Worm (Caenorhabditis elegans) whole organism, L1 larva: ENCODE data around the gene pqn-70.
A peak's percentile ranks its signal among the peaks of the same experiment; 100 is the strongest.

Source experiments
- F16B12.6 ChIP-seq: fragments of 150-350 bp; optimal IDR thresholded peaks from 2 replicates; lab custom pipeline; 2014; ENCODE audit warnings: missing biosample characterization, missing genetic modification characterization
- aly-2 ChIP-seq: fragments of 150-350 bp; optimal IDR thresholded peaks from 2 replicates; lab custom pipeline; 2014; ENCODE audit warnings: missing biosample characterization, missing genetic modification characterization
- ama-1 ChIP-seq: fragments of 150-350 bp; optimal IDR thresholded peaks from 2 replicates; lab custom pipeline; 2014
- dsc-1 ChIP-seq: sonication (generic microtip); optimal IDR thresholded peaks from 2 replicates; lab custom pipeline; 2016; ENCODE audit warnings: mild to moderate bottlenecking, missing genetic modification characterization, missing compliant biosample characterization
- efl-1 ChIP-seq, 4 experiments: fragments of 150-350 bp; optimal IDR thresholded peaks in 3 of 4; peaks in 1 of 4; 1 replicate in 1 of 4; 2 replicates in 3 of 4; lab custom pipeline; 2014; ENCODE audit warnings: missing biosample characterization in 2 of 4, missing genetic modification characterization in 2 of 4, missing genetic modification reagents in 2 of 4
- elt-3 ChIP-seq, 6 experiments: fragments of 150-350 bp in 1 of 6; sonication (generic microtip); optimal IDR thresholded peaks; 2 replicates each; lab custom pipeline; 2017 to 2018; ENCODE audit warnings: missing biosample characterization in 6 of 6, missing genetic modification characterization in 6 of 6, inconsistent platforms in 1 of 6
- jun-1 ChIP-seq: fragments of 150-350 bp; optimal IDR thresholded peaks from 2 replicates; lab custom pipeline; 2014; ENCODE audit warnings: missing biosample characterization, missing genetic modification reagents, missing genetic modification characterization
- lin-13 ChIP-seq: fragments of 150-350 bp; optimal IDR thresholded peaks from 2 replicates; lab custom pipeline; 2014; ENCODE audit warnings: missing biosample characterization, missing genetic modification reagents, missing genetic modification characterization
- mep-1 ChIP-seq: fragments of 150-350 bp; optimal IDR thresholded peaks from 2 replicates; lab custom pipeline; 2014; ENCODE audit warnings: missing biosample characterization, missing genetic modification characterization
- nhr-237 ChIP-seq: fragments of 150-350 bp; optimal IDR thresholded peaks from 2 replicates; lab custom pipeline; 2014; ENCODE audit warnings: missing biosample characterization, missing genetic modification characterization
- nhr-77 ChIP-seq: fragments of 150-350 bp; optimal IDR thresholded peaks from 2 replicates; lab custom pipeline; 2014; ENCODE audit warnings: missing biosample characterization, missing genetic modification characterization
- unc-86 ChIP-seq: sonication (generic microtip); optimal IDR thresholded peaks from 2 replicates; lab custom pipeline; 2016; ENCODE audit warnings: missing genetic modification characterization, missing compliant biosample characterization
- zip-4 ChIP-seq: fragments of 200-800 bp; sonication (Bioruptor generic); optimal IDR thresholded peaks from 2 replicates; lab custom pipeline; 2018; ENCODE audit warnings: mild to moderate bottlenecking, missing genetic modification characterization, moderate library complexity, missing compliant biosample characterization
- ztf-4 ChIP-seq: fragments of 150-350 bp; optimal IDR thresholded peaks from 2 replicates; lab custom pipeline; 2014; ENCODE audit warnings: missing biosample characterization, missing genetic modification characterization

ce11 chrV:11209452-11210188 lies 18.9 kb downstream of the pqn-70 start:
- TF ChIP-seq lin-13 (GFP tag; lab: Kevin White, UChicago) (no peak), aly-2 (no peak), unc-86 (no peak), ama-1 (lab: Kevin White, UChicago) (no peak), nhr-77 (tag; lab: Kevin White, UChicago) (no peak), dsc-1 (tag; lab: Kevin White, UChicago) (peak; percentile 95), ztf-4 (no peak), zip-4 (GFP tag; lab: Kevin White, UChicago) (no peak), elt-3 (tag; optimal IDR thresholded peaks at IDR 0.05; lab: Kevin White, UChicago) (no peak), jun-1 (tag; lab: Kevin White, UChicago) (no peak), efl-1 (optimal IDR thresholded peaks at IDR 0.05; lab: Kevin White, UChicago) (no peak), efl-1 (GFP tag; optimal IDR thresholded peaks at IDR 0.05 in 1 of 2; lab: Kevin White, UChicago) (no peak), mep-1 (tag; lab: Kevin White, UChicago) (no peak), nhr-237 (tag; lab: Kevin White, UChicago) (no peak), F16B12.6 (tag; lab: Kevin White, UChicago) (no peak)
